Worm (Caenorhabditis elegans) whole organism, L1 larva: ENCODE results near the gene W09D10.5.

Source experiments
- C16A3.4 ChIP-seq: fragments of 150-350 bp; optimal IDR thresholded peaks from 2 replicates; lab custom pipeline; 2014; ENCODE audit warnings: missing biosample characterization, missing genetic modification characterization
- F16B12.6 ChIP-seq: fragments of 150-350 bp; optimal IDR thresholded peaks from 2 replicates; lab custom pipeline; 2014; ENCODE audit warnings: missing biosample characterization, missing genetic modification characterization
- aly-2 ChIP-seq: fragments of 150-350 bp; optimal IDR thresholded peaks from 2 replicates; lab custom pipeline; 2014; ENCODE audit warnings: missing biosample characterization, missing genetic modification characterization
- blmp-1 ChIP-seq: fragments of 150-350 bp; optimal IDR thresholded peaks from 2 replicates; lab custom pipeline; 2014; ENCODE audit warnings: missing biosample characterization, missing genetic modification characterization
- ceh-8 ChIP-seq: fragments of 200-800 bp; sonication (Bioruptor generic); optimal IDR thresholded peaks from 2 replicates; lab custom pipeline; 2018; ENCODE audit warnings: mild to moderate bottlenecking, missing genetic modification characterization, moderate library complexity, missing compliant biosample characterization
- ceh-90 ChIP-seq: sonication (generic microtip); optimal IDR thresholded peaks from 2 replicates; lab custom pipeline; 2016; ENCODE audit warnings: missing genetic modification characterization, missing compliant biosample characterization
- efl-1 ChIP-seq, 4 experiments: fragments of 150-350 bp; optimal IDR thresholded peaks in 3 of 4; peaks in 1 of 4; 1 replicate in 1 of 4; 2 replicates in 3 of 4; lab custom pipeline; 2014; ENCODE audit warnings: missing biosample characterization in 2 of 4, missing genetic modification characterization in 2 of 4, missing genetic modification reagents in 2 of 4
- elt-3 ChIP-seq, 6 experiments: fragments of 150-350 bp in 1 of 6; sonication (generic microtip); optimal IDR thresholded peaks; 2 replicates each; lab custom pipeline; 2017 to 2018; ENCODE audit warnings: missing biosample characterization in 6 of 6, missing genetic modification characterization in 6 of 6, inconsistent platforms in 1 of 6
- ets-5 ChIP-seq: fragments of 200-800 bp; sonication (Bioruptor generic); IDR thresholded peaks from 2 replicates; pipeline ENCODE4 v1.3.6; 2022; ENCODE audit warnings: missing genetic modification characterization, missing compliant biosample characterization
- fkh-10 ChIP-seq: sonication (generic microtip); optimal IDR thresholded peaks from 2 replicates; lab custom pipeline; 2017; ENCODE audit warnings: missing biosample characterization, missing genetic modification reagents, missing genetic modification characterization
- grh-1 ChIP-seq: fragments of 200-800 bp; sonication (Bioruptor generic); IDR thresholded peaks from 2 replicates; pipeline ENCODE4 v1.3.6; 2022; ENCODE audit warnings: missing genetic modification reagents, missing genetic modification characterization, missing compliant biosample characterization
- hlh-17 ChIP-seq: fragments of 200-800 bp; sonication (Bioruptor generic); optimal IDR thresholded peaks from 2 replicates; lab custom pipeline; 2018; ENCODE audit warnings: missing genetic modification characterization, mild to moderate bottlenecking, missing compliant biosample characterization, moderate library complexity, borderline replicate concordance
- irx-1 ChIP-seq: sonication (generic microtip); optimal IDR thresholded peaks from 2 replicates; lab custom pipeline; 2016; ENCODE audit warnings: missing genetic modification characterization, missing compliant biosample characterization
- lin-14 ChIP-seq: fragments of 200-800 bp; sonication (Bioruptor generic); optimal IDR thresholded peaks from 2 replicates; lab custom pipeline; 2018; ENCODE audit warnings: mild to moderate bottlenecking, missing genetic modification characterization, moderate library complexity, missing compliant biosample characterization
- lin-15B ChIP-seq: fragments of 150-350 bp; sonication (generic microtip); optimal IDR thresholded peaks from 3 replicates; lab custom pipeline; 2014; ENCODE audit warnings: missing biosample characterization, missing genetic modification characterization
- lin-35 ChIP-seq, 2 experiments: fragments of 150-350 bp; optimal IDR thresholded peaks; 2 replicates each; lab custom pipeline; 2014; ENCODE audit warnings: missing biosample characterization in 2 of 2, missing genetic modification characterization in 2 of 2, missing genetic modification reagents in 2 of 2
- lin-39 ChIP-seq: fragments of 150-350 bp; optimal IDR thresholded peaks from 2 replicates; lab custom pipeline; 2014; ENCODE audit warnings: missing biosample characterization, missing genetic modification reagents, missing genetic modification characterization
- mef-2 ChIP-seq: fragments of 150-350 bp; optimal IDR thresholded peaks from 2 replicates; lab custom pipeline; 2014; ENCODE audit warnings: missing biosample characterization, missing genetic modification characterization
- nhr-11 ChIP-seq: fragments of 150-350 bp; optimal IDR thresholded peaks from 2 replicates; lab custom pipeline; 2014; ENCODE audit warnings: missing biosample characterization, missing genetic modification characterization
- nhr-19 ChIP-seq: fragments of 200-800 bp; sonication (Bioruptor generic); conservative IDR thresholded peaks from 2 replicates; pipeline ENCODE4 v1.3.6; 2022; ENCODE audit warnings: missing genetic modification characterization, missing compliant biosample characterization
- nhr-20 ChIP-seq: sonication (generic microtip); optimal IDR thresholded peaks from 2 replicates; lab custom pipeline; 2016; ENCODE audit warnings: mild to moderate bottlenecking, missing genetic modification characterization, missing compliant biosample characterization
- nhr-71 ChIP-seq: sonication (generic microtip); optimal IDR thresholded peaks from 2 replicates; lab custom pipeline; 2016; ENCODE audit warnings: mild to moderate bottlenecking, missing genetic modification characterization, moderate library complexity, missing compliant biosample characterization
- nhr-76 ChIP-seq: sonication (generic microtip); optimal IDR thresholded peaks from 2 replicates; lab custom pipeline; 2017; ENCODE audit warnings: missing biosample characterization, missing genetic modification characterization
- pax-3 ChIP-seq: fragments of 200-800 bp; sonication (Bioruptor generic); optimal IDR thresholded peaks from 2 replicates; lab custom pipeline; 2018; ENCODE audit warnings: mild to moderate bottlenecking, missing genetic modification characterization, moderate library complexity, missing compliant biosample characterization
- sptf-1 ChIP-seq: fragments of 150-350 bp; optimal IDR thresholded peaks from 2 replicates; lab custom pipeline; 2014; ENCODE audit warnings: missing biosample characterization, missing genetic modification characterization
- tbx-2 ChIP-seq: sonication (generic microtip); optimal IDR thresholded peaks from 2 replicates; lab custom pipeline; 2016; ENCODE audit warnings: missing genetic modification characterization, missing compliant biosample characterization
- tlp-1 ChIP-seq: fragments of 150-350 bp; optimal IDR thresholded peaks from 2 replicates; lab custom pipeline; 2014; ENCODE audit warnings: missing biosample characterization, missing genetic modification characterization
- unc-86 ChIP-seq: sonication (generic microtip); optimal IDR thresholded peaks from 2 replicates; lab custom pipeline; 2016; ENCODE audit warnings: missing genetic modification characterization, missing compliant biosample characterization
- unc-98 ChIP-seq: fragments of 200-800 bp; sonication (Bioruptor generic); IDR thresholded peaks from 2 replicates; pipeline ENCODE4 v1.3.6; 2022; ENCODE audit warnings: missing genetic modification characterization, missing compliant biosample characterization
- vab-15 ChIP-seq: sonication (generic microtip); optimal IDR thresholded peaks from 2 replicates; lab custom pipeline; 2017; ENCODE audit warnings: missing genotype, mild to moderate bottlenecking, missing genetic modification characterization, missing compliant biosample characterization
- xbp-1 ChIP-seq: sonication (generic microtip); optimal IDR thresholded peaks from 2 replicates; lab custom pipeline; 2016; ENCODE audit warnings: missing genetic modification characterization, missing compliant biosample characterization
- ztf-11 ChIP-seq, 2 experiments: sonication (generic microtip); optimal IDR thresholded peaks; 2 replicates each; lab custom pipeline; 2016 to 2017; ENCODE audit warnings: missing genetic modification characterization in 2 of 2, missing biosample characterization in 1 of 2, missing compliant biosample characterization in 1 of 2
- ztf-4 ChIP-seq: fragments of 150-350 bp; optimal IDR thresholded peaks from 2 replicates; lab custom pipeline; 2014; ENCODE audit warnings: missing biosample characterization, missing genetic modification characterization

The W09D10.5 gene

DNA sequence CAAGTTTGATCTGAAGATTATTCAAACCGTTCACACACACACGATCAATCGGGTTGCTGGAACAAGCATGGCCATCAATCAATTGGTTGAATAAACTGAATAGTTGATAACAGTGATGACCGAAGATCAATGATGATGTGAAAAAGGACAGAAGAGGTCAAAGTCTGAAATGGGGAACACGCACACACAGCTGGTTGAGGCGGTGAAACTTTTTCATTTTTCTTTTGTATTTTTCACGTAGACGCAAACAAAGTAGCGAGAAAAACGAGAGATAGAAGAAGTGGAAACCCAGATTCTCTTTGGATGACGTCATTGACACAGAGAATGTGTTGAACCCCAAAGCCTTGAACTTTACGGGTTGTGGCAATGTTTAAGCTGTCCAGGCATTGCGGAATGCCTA is 6.1 kb upstream of the W09D10.5 start (continued):
- TF ChIP-seq ets-5 (GFP tag; lab: Robert Waterston, UW), result no peak
- peak; percentile 90 for TF ChIP-seq blmp-1 (tag; lab: Kevin White, UChicago)
- TF ChIP-seq ceh-90 (tag; lab: Kevin White, UChicago), result no peak
- peak; percentile 72 for TF ChIP-seq ztf-4
- TF ChIP-seq nhr-71 (tag; lab: Kevin White, UChicago), result peak; percentile 78
- peak; percentile 26 for TF ChIP-seq tbx-2 (tag; lab: Kevin White, UChicago)
- peak in 1 of 2 experiments; percentile 11 for TF ChIP-seq efl-1 (optimal IDR thresholded peaks at IDR 0.05; lab: Kevin White, UChicago)
- TF ChIP-seq efl-1 (GFP tag; optimal IDR thresholded peaks at IDR 0.05 in 1 of 2; lab: Kevin White, UChicago), result peak in 1 of 2 experiments; percentile 93
- TF ChIP-seq unc-86 (tag; lab: Kevin White, UChicago), result no peak
- no peak for TF ChIP-seq aly-2 (tag; lab: Kevin White, UChicago)
- peak; percentile 48 for TF ChIP-seq C16A3.4 (tag; lab: Kevin White, UChicago)

DNA sequence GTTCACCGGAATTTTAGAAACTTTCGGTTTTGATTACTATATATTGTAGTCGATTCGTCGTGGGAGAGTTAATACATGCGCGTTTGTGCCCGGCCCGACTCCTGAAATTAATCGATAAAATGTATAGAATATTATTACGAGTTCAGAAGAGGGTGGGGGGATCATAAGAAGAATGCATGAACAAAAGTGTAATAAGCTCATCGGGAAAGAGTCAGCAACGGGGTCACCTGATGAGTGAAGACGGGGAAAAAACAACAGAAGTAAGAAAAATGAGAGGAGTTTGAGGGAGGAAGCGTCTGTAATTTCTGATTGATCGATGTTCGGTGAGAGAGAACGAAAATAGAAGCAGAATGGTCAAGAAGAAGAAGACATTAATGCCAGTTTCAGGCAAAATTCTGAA is 4.8 kb upstream of the W09D10.5 start, which contains the start of gene W09D10.4:
Gene W09D10.4 (minus strand): TSS at position 101 of the 400 bp plus-strand sequence.
- TF ChIP-seq efl-1 (optimal IDR thresholded peaks at IDR 0.05; lab: Kevin White, UChicago) (no peak), efl-1 (GFP tag; optimal IDR thresholded peaks at IDR 0.05 in 1 of 2; lab: Kevin White, UChicago) (peak in 1 of 2 experiments; percentile 22), lin-14 (GFP tag; lab: Kevin White, UChicago) (peak; percentile 52), nhr-71 (tag; lab: Kevin White, UChicago) (peak; percentile 31), ztf-4 (no peak)

DNA sequence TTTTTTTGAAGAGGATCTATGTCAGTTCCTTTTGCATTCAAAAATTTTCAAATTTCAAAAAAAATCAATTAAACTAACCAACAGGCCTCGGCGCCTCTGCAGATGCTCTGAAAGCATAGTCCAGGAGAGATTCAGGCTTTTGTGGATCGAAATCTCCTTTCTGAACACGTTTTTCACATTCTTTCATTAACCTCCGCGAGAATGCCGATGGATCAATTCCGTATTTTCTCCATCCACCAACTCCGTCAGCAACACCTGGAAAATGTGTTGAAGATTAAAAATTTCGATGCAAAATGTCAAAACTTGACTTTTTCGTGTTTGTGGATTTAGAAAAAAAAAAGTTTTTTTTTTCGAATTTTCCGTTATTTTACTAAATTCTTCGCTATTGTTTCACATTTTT is 3.2 kb upstream of the W09D10.5 start:
- TF ChIP-seq ztf-11 (tag; optimal IDR thresholded peaks at IDR 0.05; lab: Kevin White, UChicago) (no peak), grh-1 (no peak), hlh-17 (GFP tag; lab: Kevin White, UChicago) (no peak), xbp-1 (tag; lab: Kevin White, UChicago) (no peak), vab-15 (no peak), ceh-8 (peak; percentile 18), lin-39 (no peak), unc-98 (GFP tag; lab: Robert Waterston, UW) (no peak)

DNA sequence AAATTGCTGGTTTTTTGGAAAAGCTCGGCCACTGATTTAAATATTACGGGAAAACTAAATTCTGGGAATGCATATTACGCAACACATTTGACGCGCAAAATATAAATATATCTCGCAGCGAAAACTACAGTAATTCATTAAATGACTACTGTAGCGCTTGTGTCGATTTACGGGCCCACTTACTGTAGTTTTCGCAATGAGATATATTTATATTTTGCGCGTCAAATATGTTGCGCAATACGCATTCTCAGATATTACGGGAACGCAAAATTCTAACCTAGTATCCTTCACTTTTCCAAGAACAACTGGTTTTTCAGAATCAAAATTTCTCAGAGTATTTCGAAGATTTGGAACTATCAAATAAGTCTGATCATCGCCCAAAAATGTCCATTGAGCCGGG is 1.7 kb downstream of the W09D10.5 start:
- TF ChIP-seq mef-2 (tag; lab: Kevin White, UChicago) (no peak), F16B12.6 (no peak), nhr-76 (no peak), grh-1 (no peak)

DNA sequence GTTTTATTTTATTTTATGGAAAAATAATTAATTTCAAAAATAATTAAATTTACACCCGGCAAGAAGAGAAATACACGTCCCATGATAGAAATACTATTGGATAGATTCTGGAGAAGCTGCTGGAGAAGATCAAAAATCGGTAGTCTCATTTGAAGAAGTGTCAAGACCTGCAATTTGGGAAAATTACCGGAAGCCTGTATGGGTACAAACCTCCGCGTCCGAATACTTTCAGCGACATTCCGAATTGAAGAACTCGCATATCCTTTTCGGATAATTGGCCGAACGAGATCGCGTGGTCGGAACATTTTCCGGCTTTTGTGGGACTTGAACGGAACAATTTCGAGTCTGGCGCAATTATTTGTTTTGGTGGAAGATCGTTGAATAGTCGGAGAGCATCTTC is 2.9 kb downstream of the W09D10.5 start:
- TF ChIP-seq nhr-19 (no peak), tbx-2 (tag; lab: Kevin White, UChicago) (no peak), hlh-17 (GFP tag; lab: Kevin White, UChicago) (no peak), pax-3 (tag; lab: Kevin White, UChicago) (no peak), elt-3 (tag; optimal IDR thresholded peaks at IDR 0.05; lab: Kevin White, UChicago) (no peak), tlp-1 (tag; lab: Kevin White, UChicago) (no peak), lin-15B (tag; lab: Kevin White, UChicago) (no peak), lin-35 (GFP tag; optimal IDR thresholded peaks at IDR 0.05; lab: Kevin White, UChicago) (no peak), vab-15 (no peak), irx-1 (tag; lab: Kevin White, UChicago) (no peak), nhr-20 (tag; lab: Kevin White, UChicago) (no peak), fkh-10 (GFP tag; lab: Kevin White, UChicago) (no peak)
- TF ChIP-seq, all 84 proteins: peak for 0

DNA sequence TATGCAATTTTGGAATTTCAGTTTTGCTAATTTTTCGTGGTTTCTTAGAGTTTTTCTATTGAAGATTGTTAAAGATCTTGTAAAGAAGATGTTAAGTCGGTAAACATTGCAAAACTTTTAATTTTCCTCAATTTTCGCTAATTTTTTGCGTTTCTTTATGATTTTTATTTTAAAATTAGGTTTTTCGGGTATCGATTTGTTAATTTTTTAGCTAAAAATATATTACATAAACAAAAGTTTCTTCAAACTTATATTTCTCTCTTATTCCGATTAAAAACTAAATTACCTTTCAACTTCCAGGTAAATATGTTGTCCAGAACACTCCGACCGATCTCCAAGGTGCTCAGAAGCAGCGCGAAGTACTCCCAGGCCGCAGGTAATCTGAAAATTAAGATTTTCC is 3.9 kb downstream of the W09D10.5 start, which contains the start of gene mrpl-12:
Gene mrpl-12 (plus strand): TSS at position 301 of the 400 bp plus-strand sequence.
- TF ChIP-seq sptf-1 (tag; lab: Kevin White, UChicago) (no peak), nhr-11 (tag; lab: Kevin White, UChicago) (no peak), nhr-76 (no peak)
- TF ChIP-seq, all 84 proteins: peak for 0
